Worm (Caenorhabditis elegans): ENCODE measurements around the gene pdha-1.
A peak's percentile ranks its signal among the peaks of the same experiment; 100 is the strongest.

Gene pdha-1

ce11 chrII:8102041-8102440 lies 36.0 kb downstream of the pdha-1 start, which contains the start of gene sre-2:
Gene sre-2, minus strand, starts transcription at chrII:8102141.
- TF ChIP-seq unc-98 (GFP tag; IDR thresholded peaks at IDR 0.05) (no peak), hlh-4 (tag; optimal IDR thresholded peaks at IDR 0.05) (no peak), ceh-63 (GFP tag; optimal IDR thresholded peaks at IDR 0.05) (no peak), irx-1 (tag; optimal IDR thresholded peaks at IDR 0.05) (no peak), snpc-4 (tag; optimal IDR thresholded peaks at IDR 0.05) (no peak), nhr-47 (tag; optimal IDR thresholded peaks at IDR 0.05) (no peak), zip-4 (GFP tag; optimal IDR thresholded peaks at IDR 0.05) (no peak), unc-86 (tag; optimal IDR thresholded peaks at IDR 0.05) (no peak), elt-2 (tag; optimal IDR thresholded peaks at IDR 0.05) (no peak), aly-2 (tag; optimal IDR thresholded peaks at IDR 0.05) (no peak), sox-4 (tag; optimal IDR thresholded peaks at IDR 0.05) (no peak), nhr-28 (tag; optimal IDR thresholded peaks at IDR 0.05) (no peak), ceh-90 (tag; optimal IDR thresholded peaks at IDR 0.05) (no peak)

ce11 chrII:8104998-8105397 lies 38.9 kb downstream of the pdha-1 start, which contains the start of gene sfxn-5:
Gene sfxn-5, minus strand, starts transcription at chrII:8105052.
- TF ChIP-seq ceh-82 (tag; optimal IDR thresholded peaks at IDR 0.05), result no peak
- TF ChIP-seq swsn-7 (tag; optimal IDR thresholded peaks at IDR 0.05), result no peak
- no peak for TF ChIP-seq tlp-1 (tag; optimal IDR thresholded peaks at IDR 0.05)
- peak in 2 of 3 experiments; percentile 5 to 32 for TF ChIP-seq dpl-1 (GFP tag; optimal IDR thresholded peaks at IDR 0.05)
- TF ChIP-seq mep-1 (tag; optimal IDR thresholded peaks at IDR 0.05), result peak; percentile 73
- no peak for TF ChIP-seq unc-86 (tag; optimal IDR thresholded peaks at IDR 0.05)
- TF ChIP-seq mdl-1 (tag; optimal IDR thresholded peaks at IDR 0.05), result peak in 1 of 2 experiments; percentile 1
- TF ChIP-seq vab-15 (tag; optimal IDR thresholded peaks at IDR 0.05), result no peak
- peak; percentile 23 for TF ChIP-seq unc-130 (tag; optimal IDR thresholded peaks at IDR 0.05)
- peak; percentile 45 for TF ChIP-seq rnt-1 (tag; optimal IDR thresholded peaks at IDR 0.05)
- TF ChIP-seq lsy-2 (tag; optimal IDR thresholded peaks at IDR 0.05), result peak; percentile 2 to 63
- TF ChIP-seq ceh-8 (GFP tag; optimal IDR thresholded peaks at IDR 0.05), result no peak
- TF ChIP-seq pag-3 (tag; optimal IDR thresholded peaks at IDR 0.05; ENCODE audit: borderline replicate concordance, insufficient read depth), result peak; percentile 34
- TF ChIP-seq nhr-71 (tag; optimal IDR thresholded peaks at IDR 0.05), result peak; percentile 68
- TF ChIP-seq dsc-1 (tag; optimal IDR thresholded peaks at IDR 0.05), result no peak
- TF ChIP-seq nhr-84 (tag; optimal IDR thresholded peaks at IDR 0.05), result no peak
- TF ChIP-seq lin-15B (tag; optimal IDR thresholded peaks at IDR 0.05), result no peak
- no peak for TF ChIP-seq ets-5 (GFP tag; IDR thresholded peaks at IDR 0.05)
- TF ChIP-seq nhr-77 (tag; optimal IDR thresholded peaks at IDR 0.05), result no peak
- peak in 1 of 2 experiments; percentile 25 for TF ChIP-seq efl-1 (optimal IDR thresholded peaks at IDR 0.05)
- peak in 1 of 2 experiments; percentile 1 for TF ChIP-seq efl-1 (GFP tag; optimal IDR thresholded peaks at IDR 0.05 in 1 of 2)
- no peak for TF ChIP-seq snpc-4 (tag; optimal IDR thresholded peaks at IDR 0.05)
- peak; percentile 90 for TF ChIP-seq blmp-1 (tag; optimal IDR thresholded peaks at IDR 0.05)
- TF ChIP-seq skn-1 (tag; optimal IDR thresholded peaks at IDR 0.05), result no peak
- peak; percentile 20 for TF ChIP-seq nhr-20 (tag; optimal IDR thresholded peaks at IDR 0.05)
- TF ChIP-seq zip-4 (GFP tag; optimal IDR thresholded peaks at IDR 0.05), result no peak
- TF ChIP-seq nhr-19 (GFP tag; conservative IDR thresholded peaks at IDR 0.05), result peak; percentile 12
- TF ChIP-seq nhr-47 (tag; optimal IDR thresholded peaks at IDR 0.05), result no peak
- peak; percentile 54 for TF ChIP-seq nhr-85 (tag)
- peak; percentile 82 for TF ChIP-seq lin-14 (GFP tag; optimal IDR thresholded peaks at IDR 0.05)
- no peak for TF ChIP-seq egl-13 (tag; optimal IDR thresholded peaks at IDR 0.05)
- no peak for TF ChIP-seq sup-37 (GFP tag; optimal IDR thresholded peaks at IDR 0.05)
- peak; percentile 11 for TF ChIP-seq fos-1 (tag; optimal IDR thresholded peaks at IDR 0.05)
- TF ChIP-seq unc-98 (GFP tag; IDR thresholded peaks at IDR 0.05), result no peak
- TF ChIP-seq snu-23 (GFP tag; optimal IDR thresholded peaks at IDR 0.05), result peak; percentile 59
- TF ChIP-seq unc-62 (GFP tag; optimal IDR thresholded peaks at IDR 0.05), result no peak
- peak in 1 of 2 experiments; percentile 33 for TF ChIP-seq lin-35 (GFP tag; optimal IDR thresholded peaks at IDR 0.05)
- no peak for TF ChIP-seq C04F5.9 (tag; optimal IDR thresholded peaks at IDR 0.05)
- TF ChIP-seq mab-9 (GFP tag; IDR thresholded peaks at IDR 0.05), result no peak
- no peak for TF ChIP-seq sox-4 (tag; optimal IDR thresholded peaks at IDR 0.05)

All from whole organism, L1 larva.